4 worm cellular contexts compared by ENCODE assay signal in the genomic region with DNA sequence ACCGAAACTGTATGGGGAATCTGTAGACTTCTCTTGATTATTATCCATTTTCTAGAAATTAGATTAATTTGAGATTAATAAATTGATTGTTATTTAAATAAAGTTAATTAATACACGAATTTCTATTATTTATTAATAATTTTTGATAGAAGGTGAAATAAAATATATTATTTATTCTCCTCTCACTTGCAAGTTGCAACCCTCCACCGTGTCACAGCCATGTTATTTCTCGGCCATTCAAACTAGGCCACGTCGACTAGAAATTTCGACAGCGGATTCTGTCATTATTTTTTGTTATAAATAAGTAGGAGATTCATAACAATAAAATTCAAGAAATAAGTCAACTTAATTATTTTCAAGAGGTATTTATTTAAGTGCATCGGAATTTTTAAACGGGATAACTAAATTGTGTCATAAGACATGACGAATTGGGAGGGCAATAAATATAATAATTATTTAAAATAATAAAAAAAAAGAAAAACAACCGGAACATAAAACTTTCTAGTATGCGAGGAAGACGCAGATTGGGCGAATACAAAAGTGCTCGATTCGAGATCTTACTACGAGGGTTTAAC.
TF ChIP-seq lines count a peak whose summit lies in the region.

Gene ufbp-1 (minus strand): TSS at position 51 of the 575 bp plus-strand sequence.

TF ChIP-seq in whole organism, L2 larva, 48 proteins besides CTCF, POLR2A, EP300 and RAD21 (continues in another document):
- peak in 1 of 2 experiments; percentile 89 for TF ChIP-seq lsy-2 (tag; optimal IDR thresholded peaks at IDR 0.05; lab: Kevin White, UChicago)
- peak; percentile 5 for TF ChIP-seq mab-5 (tag; optimal IDR thresholded peaks at IDR 0.05; lab: Kevin White, UChicago)
- no peak for TF ChIP-seq ztf-1 (GFP tag; conservative IDR thresholded peaks at IDR 0.05; lab: Robert Waterston, UW)
- peak; percentile 11 for TF ChIP-seq F13H6.1 (tag; optimal IDR thresholded peaks at IDR 0.05; lab: Kevin White, UChicago)
- TF ChIP-seq nhr-25 (tag; optimal IDR thresholded peaks at IDR 0.05; lab: Kevin White, UChicago): peak; percentile 15
- TF ChIP-seq nhr-10 (tag; optimal IDR thresholded peaks at IDR 0.05; lab: Kevin White, UChicago): no peak
- peak; percentile 33 for TF ChIP-seq fos-1 (tag; optimal IDR thresholded peaks at IDR 0.05; lab: Kevin White, UChicago)
- peak; percentile 67 for TF ChIP-seq Y55F3AM.14 (GFP tag; optimal IDR thresholded peaks at IDR 0.05; lab: Kevin White, UChicago)
- TF ChIP-seq peb-1 (tag; optimal IDR thresholded peaks at IDR 0.05; lab: Kevin White, UChicago): no peak
- peak; percentile 38 for TF ChIP-seq unc-55 (GFP tag; optimal IDR thresholded peaks at IDR 0.05; lab: Kevin White, UChicago)
- TF ChIP-seq sma-3 (GFP tag; optimal IDR thresholded peaks at IDR 0.05; lab: Kevin White, UChicago): peak; percentile 35
- TF ChIP-seq elt-3 (tag; optimal IDR thresholded peaks at IDR 0.05; lab: Kevin White, UChicago): no peak
- peak; percentile 94 for TF ChIP-seq skn-1 (tag; optimal IDR thresholded peaks at IDR 0.05; lab: Kevin White, UChicago)
- no peak for TF ChIP-seq elt-1 (tag; optimal IDR thresholded peaks at IDR 0.05; lab: Kevin White, UChicago)
- no peak for TF ChIP-seq ceh-16 (tag; optimal IDR thresholded peaks at IDR 0.05; lab: Kevin White, UChicago)
- TF ChIP-seq gmeb-1 (tag; optimal IDR thresholded peaks at IDR 0.05; lab: Kevin White, UChicago): peak; percentile 66
- TF ChIP-seq mdl-1 (tag; optimal IDR thresholded peaks at IDR 0.05; lab: Kevin White, UChicago): no peak
- TF ChIP-seq nhr-23 (tag; optimal IDR thresholded peaks at IDR 0.05; lab: Kevin White, UChicago): no peak
- TF ChIP-seq nhr-129 (tag; optimal IDR thresholded peaks at IDR 0.05; lab: Kevin White, UChicago): peak; percentile 25
- no peak for TF ChIP-seq unc-39 (tag; optimal IDR thresholded peaks at IDR 0.05; lab: Kevin White, UChicago)

TF ChIP-seq in whole organism, L4 larva, 104 proteins besides CTCF, POLR2A, EP300 and RAD21 (continues in another document):
- TF ChIP-seq T20F7.1 (GFP tag; optimal IDR thresholded peaks at IDR 0.05; lab: Kevin White, UChicago) (peak; percentile 87), sdz-12 (GFP tag; optimal IDR thresholded peaks at IDR 0.05; lab: Kevin White, UChicago) (peak; percentile 87), madf-5 (GFP tag; IDR thresholded peaks at IDR 0.05; lab: Robert Waterston, UW) (peak in 1 of 2 experiments; percentile 24; a peak in 2 of 4 replicates), ces-1 (GFP tag; optimal IDR thresholded peaks at IDR 0.05; lab: Kevin White, UChicago) (no peak), fkh-10 (GFP tag; optimal IDR thresholded peaks at IDR 0.05; lab: Kevin White, UChicago) (no peak), unc-130 (GFP tag; optimal IDR thresholded peaks at IDR 0.05; lab: Kevin White, UChicago) (peak; percentile 58), nhr-25 (tag; optimal IDR thresholded peaks at IDR 0.05; lab: Kevin White, UChicago; ENCODE audit: borderline replicate concordance, insufficient read depth) (no peak), dpl-1 (GFP tag; optimal IDR thresholded peaks at IDR 0.05; lab: Kevin White, UChicago) (peak; percentile 61), F44E2.7 (GFP tag; IDR thresholded peaks at IDR 0.05; lab: Robert Waterston, UW) (no peak), dmd-6 (GFP tag; IDR thresholded peaks at IDR 0.05; lab: Robert Waterston, UW) (peak; percentile 51; the same call in 1 of the 2 replicates), ceh-44 (GFP tag; IDR thresholded peaks at IDR 0.05; lab: Robert Waterston, UW) (peak; percentile 14; the same call in 1 of the 2 replicates), lim-7 (GFP tag; IDR thresholded peaks at IDR 0.05; lab: Robert Waterston, UW) (peak; percentile 81), unc-39 (tag; optimal IDR thresholded peaks at IDR 0.05; lab: Kevin White, UChicago) (no peak), arid-1 (GFP tag; conservative IDR thresholded peaks at IDR 0.05; lab: Robert Waterston, UW) (peak; percentile 82), ZK546.5 (tag; optimal IDR thresholded peaks at IDR 0.05; lab: Kevin White, UChicago) (no peak), nhr-28 (tag; optimal IDR thresholded peaks at IDR 0.05; lab: Kevin White, UChicago) (peak; percentile 14), madf-9 (GFP tag; conservative IDR thresholded peaks at IDR 0.05; lab: Robert Waterston, UW) (0 out of 2 replicates have a peak, but pooled peaks have one; percentile 24), unc-62 (GFP tag; optimal IDR thresholded peaks at IDR 0.05 in 1 of 2; lab: Kevin White, UChicago) (no peak), unc-62 (tag; optimal IDR thresholded peaks at IDR 0.05; lab: Kevin White, UChicago) (no peak), saeg-2 (GFP tag; IDR thresholded peaks at IDR 0.05; lab: Robert Waterston, UW) (peak; percentile 74), mep-1 (tag; optimal IDR thresholded peaks at IDR 0.05; lab: Kevin White, UChicago) (peak; percentile 96)

TF ChIP-seq in whole organism, late embryonic, 69 proteins besides CTCF, POLR2A, EP300 and RAD21:
- TF ChIP-seq ceh-30 (tag; optimal IDR thresholded peaks at IDR 0.05; lab: Kevin White, UChicago) (peak; percentile 82), nfya-1 (tag; optimal IDR thresholded peaks at IDR 0.05; lab: Kevin White, UChicago) (peak; percentile 22), hlh-13 (GFP tag; optimal IDR thresholded peaks at IDR 0.05; lab: Kevin White, UChicago) (no peak), ceh-48 (tag; optimal IDR thresholded peaks at IDR 0.05; lab: Kevin White, UChicago) (no peak)
TF ChIP-seq in whole organism, late embryonic: peak in this region for 2.

TF ChIP-seq in whole organism, mixed stage, embryonic, 35 proteins besides CTCF, POLR2A, EP300 and RAD21:
- no peak for TF ChIP-seq elt-3 (tag; optimal IDR thresholded peaks at IDR 0.05; lab: Kevin White, UChicago)
- TF ChIP-seq lsy-2 (tag; optimal IDR thresholded peaks at IDR 0.05; lab: Kevin White, UChicago): peak; percentile 12
